Worm (Caenorhabditis elegans) whole organism, L3 larva: Measurements from ENCODE around the gene gldi-3.

Experiments
- elt-3 ChIP-seq, 3 experiments: fragments of 150-350 bp in 1 of 3; sonication (generic microtip) in 2 of 3; optimal IDR thresholded peaks; 2 replicates in 2 of 3; 4 replicates in 1 of 3; lab custom pipeline; 2014 to 2017; ENCODE audit warnings: missing biosample characterization in 3 of 3, missing genetic modification characterization in 3 of 3
- fos-1 ChIP-seq: fragments of 150-350 bp; optimal IDR thresholded peaks from 2 replicates; lab custom pipeline; 2014; ENCODE audit warnings: missing biosample characterization, missing genetic modification characterization
- lin-39 ChIP-seq: fragments of 150-350 bp; optimal IDR thresholded peaks from 2 replicates; lab custom pipeline; 2018; ENCODE audit warnings: missing biosample characterization, missing genetic modification reagents, missing genetic modification characterization
- nhr-11 ChIP-seq: fragments of 150-350 bp; optimal IDR thresholded peaks from 2 replicates; lab custom pipeline; 2014; ENCODE audit warnings: missing biosample characterization, missing genetic modification characterization
- unc-62 ChIP-seq: fragments of 150-350 bp; sonication (generic microtip); optimal IDR thresholded peaks from 4 replicates; lab custom pipeline; 2014; ENCODE audit warnings: missing biosample characterization, missing genetic modification reagents, missing genetic modification characterization
- ztf-4 ChIP-seq: fragments of 150-350 bp; optimal IDR thresholded peaks from 2 replicates; lab custom pipeline; 2014; ENCODE audit warnings: missing biosample characterization, missing genetic modification characterization

DNA sequence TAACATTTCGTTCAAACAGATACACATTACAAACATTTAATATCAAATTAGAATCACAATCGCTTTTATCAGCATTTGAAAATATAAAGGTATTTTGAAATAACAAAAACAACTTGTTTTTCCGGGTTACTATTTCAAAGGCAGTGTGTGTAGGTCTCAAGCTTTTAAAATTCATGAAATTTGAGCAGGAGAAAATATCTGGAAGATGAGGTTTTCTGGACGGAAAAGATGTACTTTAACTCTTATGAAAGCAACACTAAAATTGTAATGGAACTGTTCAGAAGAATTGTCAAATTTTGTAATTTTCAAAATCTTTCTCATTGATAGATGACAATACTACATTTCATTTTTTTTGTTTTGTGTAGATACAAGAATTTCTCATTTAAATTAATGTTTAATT is 21.3 kb downstream of the gldi-3 start:
- TF ChIP-seq lin-39 (tag; lab: Kevin White, UChicago) = no peak
- no peak for TF ChIP-seq unc-62 (GFP tag; lab: Kevin White, UChicago)
- TF ChIP-seq fos-1 (tag; lab: Kevin White, UChicago) = no peak
- TF ChIP-seq elt-3 (tag; optimal IDR thresholded peaks at IDR 0.05; lab: Kevin White, UChicago) = no peak
- TF ChIP-seq ztf-4 (tag; lab: Kevin White, UChicago) = no peak
- no peak for TF ChIP-seq nhr-11 (tag; lab: Kevin White, UChicago)
